Fruit fly (Drosophila melanogaster): Measurements from ENCODE around the gene CG13875.

- TF ChIP-seq usp (GFP tag; optimal IDR thresholded peaks at IDR 0.05): no peak
- 0 out of 2 replicates have a peak, but pooled peaks have one; percentile 39 for TF ChIP-seq CG11696 (GFP tag; IDR thresholded peaks at IDR 0.05)
- TF ChIP-seq Poxn (GFP tag; IDR thresholded peaks at IDR 0.05): no peak
- TF ChIP-seq pan (optimal IDR thresholded peaks at IDR 0.05): no peak
- TF ChIP-seq pan (GFP tag; optimal IDR thresholded peaks at IDR 0.05 in 1 of 2, IDR thresholded peaks at IDR 0.05 in 1 of 2): peak in 1 of 2 experiments; percentile 80
- peak; percentile 28 for TF ChIP-seq CG10274 (GFP tag; optimal IDR thresholded peaks at IDR 0.05)
- TF ChIP-seq lmd (GFP tag; IDR thresholded peaks at IDR 0.05): peak; percentile 71
Observed at dm6 chr3L:184251-184650, 4.5 kb downstream of the CG13875 start, which contains the start of the genes CG34140, Mkp and Mtch.

Measured in whole organism, embryonic.